Worm (Caenorhabditis elegans) whole organism, late embryonic: ENCODE data around the gene eat-20.
A peak's percentile ranks its signal among the peaks of the same experiment; 100 is the strongest.

ENCODE experiments used
- F13H6.1 ChIP-seq: sonication (generic microtip); optimal IDR thresholded peaks from 2 replicates; lab custom pipeline; 2016; ENCODE audit warnings: missing genetic modification characterization, missing compliant biosample characterization
- ama-1 ChIP-seq: fragments of 150-350 bp; optimal IDR thresholded peaks from 2 replicates; lab custom pipeline; 2014
- ceh-14 ChIP-seq: sonication (generic microtip); optimal IDR thresholded peaks from 2 replicates; lab custom pipeline; 2016; ENCODE audit warnings: missing genotype, missing genetic modification characterization, missing compliant biosample characterization
- ceh-9 ChIP-seq: sonication (generic microtip); optimal IDR thresholded peaks from 2 replicates; lab custom pipeline; 2016; ENCODE audit warnings: mild to moderate bottlenecking, missing genetic modification characterization, inconsistent platforms, missing compliant biosample characterization
- dmd-4 ChIP-seq: sonication (generic microtip); optimal IDR thresholded peaks from 2 replicates; lab custom pipeline; 2016; ENCODE audit warnings: borderline replicate concordance, missing genetic modification characterization, missing compliant biosample characterization
- dve-1 ChIP-seq: sonication (generic microtip); optimal IDR thresholded peaks from 2 replicates; lab custom pipeline; 2017; ENCODE audit warnings: antibody characterized with exemption, mild to moderate bottlenecking, missing genetic modification characterization, missing compliant biosample characterization
- ets-4 ChIP-seq: sonication (generic microtip); optimal IDR thresholded peaks from 2 replicates; lab custom pipeline; 2016; ENCODE audit warnings: missing genetic modification characterization, missing compliant biosample characterization
- hlh-30 ChIP-seq: sonication (generic microtip); optimal IDR thresholded peaks from 2 replicates; lab custom pipeline; 2017; ENCODE audit warnings: antibody characterized with exemption, missing genetic modification characterization, missing compliant biosample characterization; ENCODE audit not compliant: insufficient read depth
- nfya-1 ChIP-seq: sonication (generic microtip); optimal IDR thresholded peaks from 2 replicates; lab custom pipeline; 2017; ENCODE audit warnings: missing genetic modification characterization, mild to moderate bottlenecking, missing compliant biosample characterization, antibody characterized with exemption, moderate library complexity
- nhr-11 ChIP-seq: fragments of 150-350 bp; optimal IDR thresholded peaks from 2 replicates; lab custom pipeline; 2014; ENCODE audit warnings: missing biosample characterization, missing genetic modification characterization
- pag-3 ChIP-seq: sonication (generic microtip); optimal IDR thresholded peaks from 2 replicates; lab custom pipeline; 2016; ENCODE audit warnings: missing compliant biosample characterization, missing genetic modification characterization, borderline replicate concordance
- pha-4 ChIP-seq: fragments of 150-350 bp; optimal IDR thresholded peaks from 2 replicates; lab custom pipeline; 2018; ENCODE audit warnings: missing biosample characterization, missing genetic modification reagents, missing genetic modification characterization
- sdc-2 ChIP-seq: sonication (generic microtip); optimal IDR thresholded peaks from 2 replicates; lab custom pipeline; 2016; ENCODE audit warnings: missing genotype, missing genetic modification characterization, missing compliant biosample characterization

DNA sequence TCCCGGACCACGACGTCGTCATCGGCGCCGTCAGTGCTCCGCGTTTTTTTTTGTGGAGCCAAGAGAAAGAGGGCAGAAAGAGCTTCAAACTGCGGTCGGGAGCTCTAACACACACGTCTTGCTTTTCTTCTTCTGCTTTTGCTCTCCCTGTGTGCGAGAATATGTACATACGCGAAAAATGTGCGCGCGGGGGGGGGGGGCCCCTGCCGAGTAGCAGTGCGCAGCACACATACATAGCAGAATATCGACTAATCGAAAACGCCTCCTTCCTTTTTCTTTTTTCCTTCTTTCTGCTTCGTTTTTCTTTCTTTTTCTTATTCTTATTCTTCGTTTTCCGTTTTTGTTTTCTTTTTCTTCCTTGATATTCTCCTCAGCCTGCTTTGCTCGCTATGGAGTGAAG, 56.8 kb downstream of the eat-20 start:
- no peak for TF ChIP-seq ceh-14 (tag; lab: Kevin White, UChicago)
- TF ChIP-seq nhr-11 (tag; lab: Kevin White, UChicago) = no peak
- no peak for TF ChIP-seq F13H6.1
- no peak for TF ChIP-seq sdc-2 (tag; lab: Kevin White, UChicago)
- no peak for TF ChIP-seq dve-1 (tag; lab: Kevin White, UChicago)
- no peak for TF ChIP-seq ceh-9 (tag; lab: Kevin White, UChicago)
- TF ChIP-seq hlh-30 (tag; lab: Kevin White, UChicago) = no peak
- no peak for TF ChIP-seq ets-4
- peak; percentile 25 for TF ChIP-seq nfya-1 (tag; lab: Kevin White, UChicago)
- no peak for TF ChIP-seq dmd-4
- TF ChIP-seq pha-4 = no peak
- TF ChIP-seq ama-1 (lab: Kevin White, UChicago) = no peak
- TF ChIP-seq pag-3 (tag; lab: Kevin White, UChicago) = no peak
